Fruit fly (Drosophila melanogaster) whole organism, wandering third instar larva: ENCODE results near the gene Dop1R2.

Experiments used
- Dfd ChIP-seq: fragments of >200 bp; optimal IDR thresholded peaks from 2 replicates; lab custom pipeline; 2017; ENCODE audit warnings: missing biosample characterization, missing genetic modification characterization
- HLH106 ChIP-seq: fragments of 200-800 bp; optimal IDR thresholded peaks from 3 replicates; lab custom pipeline; 2019; ENCODE audit warnings: missing biosample characterization, mild to moderate bottlenecking, missing genetic modification characterization, moderate library complexity
- Hnf4 ChIP-seq: fragments of 200-800 bp; sonication (Bioruptor generic); optimal IDR thresholded peaks from 2 replicates; lab custom pipeline; 2016; ENCODE audit warnings: missing biosample characterization, mild to moderate bottlenecking, missing genetic modification characterization
- Myc ChIP-seq: fragments of >200 bp; optimal IDR thresholded peaks from 2 replicates; lab custom pipeline; 2017
- Vsx2 ChIP-seq: fragments of 200-300, 225-300 bp; sonication (Bioruptor generic); optimal IDR thresholded peaks from 2 replicates; lab custom pipeline; 2018; ENCODE audit warnings: missing biosample characterization, missing genetic modification characterization; ENCODE audit not compliant: partially characterized antibody
- pan ChIP-seq: fragments of >200 bp; optimal IDR thresholded peaks from 2 replicates; lab custom pipeline; 2017

DNA sequence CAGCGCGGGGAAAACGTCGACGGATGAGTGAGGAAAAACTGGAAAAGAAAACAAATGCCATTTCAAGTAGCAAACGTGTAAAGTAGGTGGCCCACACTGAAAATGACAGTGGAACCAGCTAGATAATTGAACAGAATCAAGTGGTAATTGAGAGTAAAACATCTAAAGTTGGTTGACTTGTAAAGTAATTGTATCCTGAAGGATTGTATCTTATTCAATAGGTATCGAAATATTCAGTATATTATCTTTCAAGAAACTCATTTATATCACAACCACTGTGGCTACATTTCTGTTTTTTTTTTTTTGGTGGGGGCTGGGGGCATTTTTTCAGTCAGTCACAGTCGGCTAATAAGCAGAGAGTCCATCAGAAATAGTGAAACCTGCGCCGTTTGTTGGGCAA lies 39.4 kb upstream of the Dop1R2 start:
- TF ChIP-seq pan (lab: Kevin White, UChicago) (no peak), Myc (lab: Kevin White, UChicago) (no peak), Hnf4 (no peak), Vsx2 (GFP tag; lab: Kevin White, UChicago) (no peak), Dfd (GFP tag; lab: Kevin White, UChicago) (no peak), HLH106 (tag; lab: Kevin White, UChicago) (no peak)
